Worm (Caenorhabditis elegans): Measurements from ENCODE around the gene T28F3.9.
A peak's percentile ranks its signal among the peaks of the same experiment; 100 is the strongest.

T28F3.9 gene

DNA sequence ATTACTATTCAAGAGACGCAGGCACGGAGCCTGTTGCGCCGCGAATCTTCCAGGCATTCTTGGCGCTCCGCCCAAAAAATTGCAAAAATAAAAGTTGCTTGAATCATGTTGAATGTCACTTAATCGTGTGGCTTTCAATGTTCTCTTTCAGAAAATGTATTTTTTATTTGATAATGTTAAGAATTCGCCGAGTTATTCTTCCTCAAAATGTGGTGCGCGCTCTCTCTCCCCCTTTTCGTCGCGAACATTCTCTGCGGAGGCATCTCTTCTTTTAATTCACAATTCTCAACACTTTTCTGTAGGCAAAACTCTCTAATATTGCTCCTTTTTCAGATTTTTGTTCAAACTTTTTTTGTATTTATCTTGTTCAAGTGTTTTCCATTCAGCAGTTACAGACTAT is 29.9 kb upstream of the T28F3.9 start:
- peak; percentile 33 for TF ChIP-seq ceh-24 (tag; optimal IDR thresholded peaks at IDR 0.05)
- TF ChIP-seq fkh-6 (tag; optimal IDR thresholded peaks at IDR 0.05): no peak
- peak; percentile 60 for TF ChIP-seq gmeb-2 (tag; optimal IDR thresholded peaks at IDR 0.05)
- peak; percentile 90 for TF ChIP-seq pax-1 (tag; optimal IDR thresholded peaks at IDR 0.05)
- TF ChIP-seq ztf-16 (tag; optimal IDR thresholded peaks at IDR 0.05): peak; percentile 89
- peak; percentile 21 for TF ChIP-seq ceh-6 (GFP tag; optimal IDR thresholded peaks at IDR 0.05)
- TF ChIP-seq pat-9 (tag; optimal IDR thresholded peaks at IDR 0.05): peak; percentile 81
- peak; percentile 93 for TF ChIP-seq nhr-11 (tag; optimal IDR thresholded peaks at IDR 0.05)
- TF ChIP-seq ets-4 (tag; optimal IDR thresholded peaks at IDR 0.05): peak; percentile 86
- TF ChIP-seq hlh-8 (tag; optimal IDR thresholded peaks at IDR 0.05): peak; percentile 42
- peak; percentile 95 for TF ChIP-seq ceh-31 (tag; optimal IDR thresholded peaks at IDR 0.05)
- TF ChIP-seq pqm-1 (tag; optimal IDR thresholded peaks at IDR 0.05): peak; percentile 65
- TF ChIP-seq nhr-232 (tag; optimal IDR thresholded peaks at IDR 0.05): no peak
- peak; percentile 54 for TF ChIP-seq madf-2 (tag; optimal IDR thresholded peaks at IDR 0.05)
- TF ChIP-seq hlh-6 (tag; optimal IDR thresholded peaks at IDR 0.05): no peak
- TF ChIP-seq sox-4 (tag; optimal IDR thresholded peaks at IDR 0.05): peak; percentile 54
- TF ChIP-seq unc-42 (tag; optimal IDR thresholded peaks at IDR 0.05): peak; percentile 98
- peak; percentile 40 for TF ChIP-seq hlh-15 (tag; optimal IDR thresholded peaks at IDR 0.05)
- TF ChIP-seq rnt-1 (tag; optimal IDR thresholded peaks at IDR 0.05): peak; percentile 91
- TF ChIP-seq F13H6.1 (tag; optimal IDR thresholded peaks at IDR 0.05): peak; percentile 60
- TF ChIP-seq ceh-48 (tag; optimal IDR thresholded peaks at IDR 0.05): peak; percentile 63
- TF ChIP-seq ahr-1 (tag; optimal IDR thresholded peaks at IDR 0.05): peak; percentile 42
- TF ChIP-seq mec-3 (tag; optimal IDR thresholded peaks at IDR 0.05; ENCODE audit: borderline replicate concordance): peak; percentile 15
- TF ChIP-seq K09A11.1 (tag; optimal IDR thresholded peaks at IDR 0.05; ENCODE audit: insufficient read depth): peak; percentile 78
- peak; percentile 80 for TF ChIP-seq lim-6 (tag; optimal IDR thresholded peaks at IDR 0.05)
- no peak for TF ChIP-seq npax-4 (tag; optimal IDR thresholded peaks at IDR 0.05)
- peak; percentile 98 for TF ChIP-seq ref-2 (tag; optimal IDR thresholded peaks at IDR 0.05)
- TF ChIP-seq che-1 (tag; optimal IDR thresholded peaks at IDR 0.05): peak; percentile 71
- peak; percentile 30 for TF ChIP-seq fax-1 (tag; optimal IDR thresholded peaks at IDR 0.05)
- TF ChIP-seq elt-4 (tag; optimal IDR thresholded peaks at IDR 0.05): no peak
- peak; percentile 76 for TF ChIP-seq ceh-19 (GFP tag; optimal IDR thresholded peaks at IDR 0.05)
- TF ChIP-seq eyg-1 (tag; optimal IDR thresholded peaks at IDR 0.05): peak; percentile 66
- TF ChIP-seq pha-4 (tag; optimal IDR thresholded peaks at IDR 0.05): no peak
- peak; percentile 56; the same call in 1 of the 2 replicates for TF ChIP-seq unc-3 (GFP tag; conservative IDR thresholded peaks at IDR 0.05)
- peak; percentile 58 for TF ChIP-seq unc-3 (tag; optimal IDR thresholded peaks at IDR 0.05)
- TF ChIP-seq ceh-2 (tag; optimal IDR thresholded peaks at IDR 0.05): peak; percentile 71
- TF ChIP-seq ceh-18 (tag; optimal IDR thresholded peaks at IDR 0.05): peak; percentile 99
- TF ChIP-seq ceh-30 (tag; optimal IDR thresholded peaks at IDR 0.05): peak; percentile 6
- peak; percentile 56 for TF ChIP-seq C08G9.2 (tag; optimal IDR thresholded peaks at IDR 0.05)
- TF ChIP-seq T23F11.4 (GFP tag; optimal IDR thresholded peaks at IDR 0.05): peak; percentile 73
- no peak for TF ChIP-seq ceh-9 (tag; optimal IDR thresholded peaks at IDR 0.05)
- peak; percentile 43 for TF ChIP-seq dmd-4 (tag; optimal IDR thresholded peaks at IDR 0.05; ENCODE audit: borderline replicate concordance)
- TF ChIP-seq C38D4.7 (GFP tag; optimal IDR thresholded peaks at IDR 0.05): peak; percentile 42
- peak; percentile 94 for TF ChIP-seq ceh-14 (tag; optimal IDR thresholded peaks at IDR 0.05)
- no peak for TF ChIP-seq ceh-45 (GFP tag; IDR thresholded peaks at IDR 0.05)
- TF ChIP-seq nfya-1 (tag; optimal IDR thresholded peaks at IDR 0.05): peak; percentile 94
- peak; percentile 36 for TF ChIP-seq K02D7.2 (tag; optimal IDR thresholded peaks at IDR 0.05)
- TF ChIP-seq ttx-3 (tag; optimal IDR thresholded peaks at IDR 0.05): peak; percentile 47
- peak; percentile 82 for TF ChIP-seq pha-2 (tag; optimal IDR thresholded peaks at IDR 0.05)
- peak; percentile 87 for TF ChIP-seq pros-1 (tag; optimal IDR thresholded peaks at IDR 0.05)
- peak; percentile 92 for TF ChIP-seq dve-1 (tag; optimal IDR thresholded peaks at IDR 0.05)
- TF ChIP-seq sox-2 (GFP tag; IDR thresholded peaks at IDR 0.05): peak; percentile 85
- peak; percentile 46 for TF ChIP-seq hlh-30 (tag; optimal IDR thresholded peaks at IDR 0.05; ENCODE audit: insufficient read depth)
- TF ChIP-seq ama-1 (optimal IDR thresholded peaks at IDR 0.05): no peak
